Fruit fly (Drosophila melanogaster) whole organism, embryonic: ENCODE data around the gene Ant2.
A peak's percentile ranks its signal among the peaks of the same experiment; 100 is the strongest.

Source experiments
- Aef1 ChIP-seq: fragments of 200-800 bp; sonication (Bioruptor generic); IDR thresholded peaks from 3 replicates; pipeline ENCODE4 v1.3.6; 2022; ENCODE audit warnings: missing biosample characterization, missing genetic modification characterization
- CG10209 ChIP-seq: fragments of 200-800 bp; sonication (Bioruptor generic); optimal IDR thresholded peaks from 3 replicates; lab custom pipeline; 2017; ENCODE audit warnings: missing biosample characterization, mild to moderate bottlenecking, missing genetic modification characterization, missing genetic modification reagents
- CG10366 ChIP-seq: fragments of 200-800 bp; sonication (Bioruptor generic); IDR thresholded peaks from 2 replicates; pipeline ENCODE4 v1.3.6; 2022; ENCODE audit warnings: missing biosample characterization, missing genetic modification characterization
- CG11695 ChIP-seq: fragments of 200-800 bp; sonication (Bioruptor generic); IDR thresholded peaks from 3 replicates; pipeline ENCODE4 v1.3.6; 2022; ENCODE audit warnings: missing biosample characterization, missing genetic modification characterization
- CG15011 ChIP-seq: fragments of 200-800 bp; sonication (Bioruptor generic); optimal IDR thresholded peaks from 3 replicates; lab custom pipeline; 2018; ENCODE audit warnings: missing biosample characterization, mild to moderate bottlenecking, missing genetic modification characterization
- CG15073 ChIP-seq: fragments of 200-800 bp; sonication (Bioruptor generic); optimal IDR thresholded peaks from 2 replicates; lab custom pipeline; 2016; ENCODE audit warnings: missing biosample characterization, missing genetic modification characterization
- CG17359 ChIP-seq: fragments of 200-800 bp; sonication (Bioruptor generic); optimal IDR thresholded peaks from 3 replicates; lab custom pipeline; 2018; ENCODE audit warnings: missing biosample characterization, mild to moderate bottlenecking, missing genetic modification characterization, moderate library complexity
- CG17612 ChIP-seq: fragments of 200-800 bp; sonication (Bioruptor generic); IDR thresholded peaks from 2 replicates; pipeline ENCODE4 v1.3.6; 2022; ENCODE audit warnings: missing biosample characterization, missing genetic modification characterization
- CG2889 ChIP-seq: fragments of 200-800 bp; sonication (Bioruptor generic); IDR thresholded peaks from 3 replicates; pipeline ENCODE4 v1.3.6; 2022; ENCODE audit warnings: missing biosample characterization, missing genetic modification characterization
- CG30431 ChIP-seq: fragments of 200-800 bp; sonication (Bioruptor generic); optimal IDR thresholded peaks from 2 replicates; lab custom pipeline; 2017; ENCODE audit warnings: missing biosample characterization, missing genetic modification characterization
- CG33557 ChIP-seq: fragments of 200-800 bp; sonication (Bioruptor generic); optimal IDR thresholded peaks from 2 replicates; lab custom pipeline; 2019; ENCODE audit warnings: missing biosample characterization, mild to moderate bottlenecking, missing genetic modification characterization, moderate library complexity
- CG5953 ChIP-seq: fragments of 200-800 bp; sonication (Bioruptor generic); IDR thresholded peaks from 2 replicates; pipeline ENCODE4 v1.3.6; 2022; ENCODE audit warnings: missing biosample characterization, missing genetic modification characterization
- CG6175 ChIP-seq: fragments of 200-800 bp; sonication (Bioruptor generic); IDR thresholded peaks from 3 replicates; pipeline ENCODE4 v1.3.6; 2022; ENCODE audit warnings: missing biosample characterization, missing genetic modification characterization
- CG7745 ChIP-seq: fragments of 200-800 bp; sonication (Bioruptor generic); optimal IDR thresholded peaks from 2 replicates; lab custom pipeline; 2018; ENCODE audit warnings: missing biosample characterization, mild to moderate bottlenecking, missing genetic modification characterization, moderate library complexity
- CG7963 ChIP-seq: fragments of 200-800 bp; sonication (Bioruptor generic); IDR thresholded peaks from 3 replicates; pipeline ENCODE4 v1.3.6; 2022; ENCODE audit warnings: missing biosample characterization, missing genetic modification characterization; ENCODE audit not compliant: partially characterized antibody
- CG8765 ChIP-seq: fragments of 200-800 bp; sonication (Bioruptor generic); IDR thresholded peaks from 2 replicates; pipeline ENCODE4 v1.3.6; 2022; ENCODE audit warnings: missing biosample characterization, missing genetic modification characterization
- Camta ChIP-seq: fragments of 200-800 bp; sonication (Bioruptor generic); optimal IDR thresholded peaks from 2 replicates; lab custom pipeline; 2016; ENCODE audit warnings: missing biosample characterization, missing genetic modification characterization
- D ChIP-seq, 2 experiments: fragments of 200-800 bp in 1 of 2; fragments of >200 bp in 1 of 2; sonication (Bioruptor generic) in 1 of 2; optimal IDR thresholded peaks; 2 replicates in 1 of 2; 3 replicates in 1 of 2; lab custom pipeline; 2017; ENCODE audit warnings: mild to moderate bottlenecking in 1 of 2, missing biosample characterization in 1 of 2, missing genetic modification characterization in 1 of 2, missing genetic modification reagents in 1 of 2
- Dip2 ChIP-seq: fragments of 200-800 bp; sonication (Bioruptor generic); IDR thresholded peaks from 2 replicates; pipeline ENCODE4 v1.3.6; 2022; ENCODE audit warnings: missing biosample characterization, missing genetic modification characterization
- Fer3 ChIP-seq: fragments of 200-800 bp; sonication (Bioruptor generic); optimal IDR thresholded peaks from 2 replicates; lab custom pipeline; 2018; ENCODE audit warnings: missing biosample characterization, mild to moderate bottlenecking, missing genetic modification characterization, moderate library complexity
- Hmr ChIP-seq: fragments of 200-800 bp; sonication (Bioruptor generic); optimal IDR thresholded peaks from 3 replicates; lab custom pipeline; 2017; ENCODE audit warnings: mild to moderate bottlenecking, missing biosample characterization, missing genetic modification reagents, missing genetic modification characterization
- Jarid2 ChIP-seq: fragments of 200-800 bp; sonication (Bioruptor generic); optimal IDR thresholded peaks from 3 replicates; lab custom pipeline; 2017; ENCODE audit warnings: mild to moderate bottlenecking, missing biosample characterization, missing genetic modification reagents, missing genetic modification characterization
- Kr ChIP-seq: fragments of 200-800 bp; sonication (Bioruptor generic); optimal IDR thresholded peaks from 2 replicates; lab custom pipeline; 2017; ENCODE audit warnings: missing biosample characterization, mild to moderate bottlenecking, missing genetic modification characterization
- MTF-1 ChIP-seq: fragments of 200-800 bp; sonication (Bioruptor generic); optimal IDR thresholded peaks from 2 replicates; lab custom pipeline; 2018; ENCODE audit warnings: missing biosample characterization, mild to moderate bottlenecking, missing genetic modification characterization, borderline replicate concordance
- Nf-YA ChIP-seq: fragments of 200-800 bp; sonication (Bioruptor generic); IDR thresholded peaks from 2 replicates; pipeline ENCODE4 v1.3.6; 2022; ENCODE audit warnings: missing biosample characterization, missing genetic modification characterization
- Nf-YB ChIP-seq: fragments of 200-800 bp; sonication (Bioruptor generic); optimal IDR thresholded peaks from 3 replicates; lab custom pipeline; 2019; ENCODE audit warnings: missing biosample characterization, mild to moderate bottlenecking, missing genetic modification characterization, moderate library complexity
- Opbp ChIP-seq: fragments of 200-800 bp; sonication (Bioruptor generic); IDR thresholded peaks from 3 replicates; pipeline ENCODE4 v1.3.6; 2022; ENCODE audit warnings: missing biosample characterization, missing genetic modification characterization; ENCODE audit not compliant: partially characterized antibody
- Sox102F ChIP-seq: fragments of 200-800 bp; sonication (Bioruptor generic); optimal IDR thresholded peaks from 2 replicates; lab custom pipeline; 2018; ENCODE audit warnings: missing biosample characterization, mild to moderate bottlenecking, missing genetic modification characterization, moderate library complexity
- Xbp1 ChIP-seq: fragments of 200-800 bp; sonication (Bioruptor generic); optimal IDR thresholded peaks from 3 replicates; lab custom pipeline; 2016; ENCODE audit warnings: missing biosample characterization, mild to moderate bottlenecking, missing genetic modification characterization
- bigmax ChIP-seq: fragments of 200-800 bp; sonication (Bioruptor generic); optimal IDR thresholded peaks from 2 replicates; lab custom pipeline; 2018; ENCODE audit warnings: missing biosample characterization, mild to moderate bottlenecking, missing genetic modification characterization
- br ChIP-seq: fragments of >200 bp; optimal IDR thresholded peaks from 2 replicates; lab custom pipeline; 2017
- btn ChIP-seq: fragments of 200-800 bp; sonication (Bioruptor generic); optimal IDR thresholded peaks from 2 replicates; lab custom pipeline; 2016; ENCODE audit warnings: missing biosample characterization, missing genetic modification characterization
- cad ChIP-seq: fragments of >200 bp; optimal IDR thresholded peaks from 2 replicates; lab custom pipeline; 2017; ENCODE audit warnings: missing biosample characterization, missing genetic modification characterization
- ci ChIP-seq: fragments of 200-800 bp; sonication (Bioruptor generic); IDR thresholded peaks from 3 replicates; pipeline ENCODE4 v1.3.6; 2022; ENCODE audit warnings: missing biosample characterization, missing genetic modification characterization
- danr ChIP-seq: fragments of 200-800 bp; sonication (Bioruptor generic); IDR thresholded peaks from 2 replicates; pipeline ENCODE4 v1.3.6; 2022; ENCODE audit warnings: missing biosample characterization, missing genetic modification characterization
- grn ChIP-seq: fragments of 200-800 bp; sonication (Bioruptor generic); optimal IDR thresholded peaks from 3 replicates; lab custom pipeline; 2017; ENCODE audit warnings: missing biosample characterization, missing genetic modification characterization
- jumu ChIP-seq: fragments of 200-800 bp; sonication (Bioruptor generic); optimal IDR thresholded peaks from 3 replicates; lab custom pipeline; 2016; ENCODE audit warnings: missing biosample characterization, missing genetic modification characterization
- lov ChIP-seq, 2 experiments: fragments of 200-800 bp in 1 of 2; fragments of >200 bp in 1 of 2; sonication (Bioruptor generic) in 1 of 2; IDR thresholded peaks in 1 of 2; optimal IDR thresholded peaks in 1 of 2; 2 replicates in 1 of 2; 3 replicates in 1 of 2; pipeline versions ENCODE4 v1.3.6 to Lab custom; 2017 to 2022; ENCODE audit warnings: missing biosample characterization in 1 of 2, missing genetic modification characterization in 1 of 2
- luna ChIP-seq: fragments of 200-800 bp; sonication (Bioruptor generic); optimal IDR thresholded peaks from 2 replicates; lab custom pipeline; 2016; ENCODE audit warnings: missing biosample characterization, missing genetic modification characterization
- nau ChIP-seq: fragments of 200-800 bp; sonication (Bioruptor generic); optimal IDR thresholded peaks from 3 replicates; lab custom pipeline; 2017; ENCODE audit warnings: missing biosample characterization, mild to moderate bottlenecking, missing genetic modification characterization, missing genetic modification reagents
- nom ChIP-seq: fragments of 200-800 bp; sonication (Bioruptor generic); optimal IDR thresholded peaks from 2 replicates; lab custom pipeline; 2017; ENCODE audit warnings: missing biosample characterization, missing genetic modification characterization, mild to moderate bottlenecking, moderate library complexity, missing genetic modification reagents
- otp ChIP-seq: fragments of 200-800 bp; sonication (Bioruptor generic); IDR thresholded peaks from 3 replicates; pipeline ENCODE4, ENCODE4 v1.3.6; 2022; ENCODE audit warnings: missing biosample characterization, missing genetic modification characterization
- peb ChIP-seq: fragments of 200-800 bp; sonication (Bioruptor generic); IDR thresholded peaks from 2 replicates; pipeline ENCODE4 v1.3.6; 2022; ENCODE audit warnings: missing biosample characterization, missing genetic modification characterization
- salm ChIP-seq: fragments of 200-800 bp; sonication (Bioruptor generic); optimal IDR thresholded peaks from 2 replicates; lab custom pipeline; 2018; ENCODE audit warnings: missing biosample characterization, mild to moderate bottlenecking, missing genetic modification characterization
- seq ChIP-seq: fragments of 200-800 bp; sonication (Bioruptor generic); IDR thresholded peaks from 2 replicates; pipeline ENCODE4 v1.3.6; 2022; ENCODE audit warnings: missing biosample characterization, missing genetic modification characterization
- slp2 ChIP-seq: fragments of 200-800 bp; sonication (Bioruptor generic); optimal IDR thresholded peaks from 2 replicates; lab custom pipeline; 2016; ENCODE audit warnings: missing biosample characterization, missing genetic modification characterization
- tin ChIP-seq: fragments of 200-800 bp; sonication (Bioruptor generic); optimal IDR thresholded peaks from 3 replicates; lab custom pipeline; 2016; ENCODE audit warnings: missing biosample characterization, missing genetic modification characterization
- unpg ChIP-seq: fragments of 200-800 bp; sonication (Bioruptor generic); optimal IDR thresholded peaks from 3 replicates; lab custom pipeline; 2018; ENCODE audit warnings: missing biosample characterization, mild to moderate bottlenecking, missing genetic modification characterization, moderate library complexity
- zfh2 ChIP-seq: fragments of 200-800 bp; sonication (Bioruptor generic); optimal IDR thresholded peaks from 2 replicates; lab custom pipeline; 2016; ENCODE audit warnings: missing biosample characterization, missing genetic modification characterization

The Ant2 gene

dm6 chrX:10771856-10772592, 14.7 kb downstream of the Ant2 start, which contains the start of gene CG15211 (continued):
- TF ChIP-seq unpg (peak; percentile 82), CG5953 (GFP tag; lab: Robert Waterston, UW) (no peak), Nf-YA (GFP tag; lab: Robert Waterston, UW) (no peak), Sox102F (GFP tag; lab: Kevin White, UChicago) (peak; percentile 82), ci (GFP tag; lab: Robert Waterston, UW) (peak; percentile 46), Opbp (GFP tag; lab: Robert Waterston, UW) (0 out of 3 replicates have a peak, but pooled peaks have one; percentile 52), CG11695 (peak; percentile 70; the same call in 2 of the 3 replicates), zfh2 (no peak), cad (GFP tag; lab: Kevin White, UChicago) (peak; percentile 71), Kr (GFP tag; lab: Kevin White, UChicago) (no peak), CG2889 (no peak), slp2 (GFP tag; lab: Kevin White, UChicago) (no peak), Aef1 (peak; percentile 21; the same call in 2 of the 3 replicates), danr (peak; percentile 45), D (optimal IDR thresholded peaks at IDR 0.05; lab: Kevin White, UChicago) (no peak), D (GFP tag; optimal IDR thresholded peaks at IDR 0.05; lab: Kevin White, UChicago) (peak; percentile 63), Jarid2 (GFP tag; lab: Kevin White, UChicago) (peak; percentile 43), lov (optimal IDR thresholded peaks at IDR 0.05; lab: Kevin White, UChicago) (no peak), lov (GFP tag; IDR thresholded peaks at IDR 0.05; lab: Robert Waterston, UW) (no peak), CG6175 (GFP tag; lab: Robert Waterston, UW) (peak; percentile 99), luna (GFP tag; lab: Kevin White, UChicago) (no peak), br (no peak), CG17612 (GFP tag; lab: Robert Waterston, UW) (no peak), CG10209 (GFP tag; lab: Kevin White, UChicago) (peak; percentile 77), Dip2 (GFP tag; lab: Robert Waterston, UW) (no peak), btn (no peak), nom (GFP tag; lab: Kevin White, UChicago) (peak; percentile 75), MTF-1 (GFP tag; lab: Kevin White, UChicago) (no peak), CG10366 (peak; percentile 41), nau (peak; percentile 4), CG8765 (GFP tag; lab: Robert Waterston, UW) (no peak), CG7963 (GFP tag; lab: Robert Waterston, UW) (no peak), Xbp1 (GFP tag; lab: Kevin White, UChicago) (peak; percentile 73), tin (GFP tag; lab: Kevin White, UChicago) (peak; percentile 65), seq (GFP tag; lab: Robert Waterston, UW) (peak; percentile 63), salm (peak; percentile 47), CG7745 (tag; lab: Kevin White, UChicago) (no peak), CG17359 (tag; lab: Kevin White, UChicago) (peak; percentile 69), Fer3 (tag; lab: Kevin White, UChicago) (peak; percentile 54), Camta (GFP tag; lab: Kevin White, UChicago) (peak; percentile 8), CG33557 (GFP tag; lab: Kevin White, UChicago) (peak; percentile 49), jumu (GFP tag; lab: Kevin White, UChicago) (peak; percentile 4), CG30431 (GFP tag; lab: Kevin White, UChicago) (peak; percentile 46), Nf-YB (GFP tag; lab: Kevin White, UChicago) (peak; percentile 71), grn (no peak), CG15073 (GFP tag; lab: Kevin White, UChicago) (peak; percentile 35), otp (0 out of 3 replicates have a peak, but pooled peaks have one; percentile 30), peb (peak; percentile 49), Hmr (GFP tag; lab: Kevin White, UChicago) (peak; percentile 61), bigmax (GFP tag; lab: Kevin White, UChicago) (no peak), CG15011 (GFP tag; lab: Kevin White, UChicago) (peak; percentile 36)
